Fruit fly (Drosophila melanogaster): ENCODE results near the gene B9d2.

- TF ChIP-seq danr (GFP tag; IDR thresholded peaks at IDR 0.05), result no peak
- TF ChIP-seq CG10462 (GFP tag; optimal IDR thresholded peaks at IDR 0.05), result no peak
- TF ChIP-seq eyg (GFP tag; optimal IDR thresholded peaks at IDR 0.05), result no peak
- no peak for TF ChIP-seq tup (GFP tag; optimal IDR thresholded peaks at IDR 0.05)
- no peak for TF ChIP-seq CG16863 (GFP tag; optimal IDR thresholded peaks at IDR 0.05)
These were observed 48.2 kb downstream of the B9d2 start, which contains the start of gene Kr-h1 for dm6 chr2L:6082157-6082645.

All from whole organism, embryonic.